Fruit fly (Drosophila melanogaster) whole organism, embryonic: ENCODE data around the gene defl.

Experiments
- CG1024 ChIP-seq: fragments of 200-800 bp; sonication (Bioruptor generic); IDR thresholded peaks from 2 replicates; pipeline ENCODE4 v1.3.6; 2022; ENCODE audit warnings: missing biosample characterization, missing genetic modification characterization
- CG11247 ChIP-seq: fragments of 200-800 bp; sonication (Bioruptor generic); IDR thresholded peaks from 2 replicates; pipeline ENCODE4 v1.3.6; 2022; ENCODE audit warnings: missing biosample characterization, missing genetic modification characterization
- CG12219 ChIP-seq: fragments of 200-800 bp; sonication (Bioruptor generic); optimal IDR thresholded peaks from 3 replicates; lab custom pipeline; 2018; ENCODE audit warnings: missing biosample characterization, mild to moderate bottlenecking, missing genetic modification characterization
- CG12391 ChIP-seq: fragments of 200-800 bp; sonication (Bioruptor generic); optimal IDR thresholded peaks from 3 replicates; lab custom pipeline; 2018; ENCODE audit warnings: missing biosample characterization, mild to moderate bottlenecking, missing genetic modification characterization, moderate library complexity
- CG13894 ChIP-seq: fragments of 200-800 bp; sonication (Bioruptor generic); optimal IDR thresholded peaks from 3 replicates; lab custom pipeline; 2018; ENCODE audit warnings: missing biosample characterization, mild to moderate bottlenecking, missing genetic modification characterization, moderate library complexity
- CG15514 ChIP-seq: fragments of 200-800 bp; sonication (Bioruptor generic); optimal IDR thresholded peaks from 3 replicates; lab custom pipeline; 2017; ENCODE audit warnings: missing biosample characterization, missing genetic modification characterization, mild to moderate bottlenecking, moderate library complexity, missing genetic modification reagents
- CG18262 ChIP-seq: fragments of 200-800 bp; optimal IDR thresholded peaks from 3 replicates; lab custom pipeline; 2019; ENCODE audit warnings: missing biosample characterization, mild to moderate bottlenecking, missing genetic modification characterization, moderate library complexity
- CG18476 ChIP-seq: fragments of 200-800 bp; sonication (Bioruptor generic); optimal IDR thresholded peaks from 2 replicates; lab custom pipeline; 2016; ENCODE audit warnings: missing biosample characterization, mild to moderate bottlenecking, missing genetic modification characterization
- CG2712 ChIP-seq: fragments of 200-800 bp; optimal IDR thresholded peaks from 3 replicates; lab custom pipeline; 2019; ENCODE audit warnings: missing biosample characterization, mild to moderate bottlenecking, missing genetic modification characterization, moderate library complexity
- CG3065 ChIP-seq: fragments of 200-800 bp; sonication (Bioruptor generic); optimal IDR thresholded peaks from 2 replicates; lab custom pipeline; 2016; ENCODE audit warnings: missing biosample characterization, missing genetic modification characterization
- CG32767 ChIP-seq: fragments of 200-800 bp; sonication (Bioruptor generic); IDR thresholded peaks from 2 replicates; pipeline ENCODE4 v1.3.6; 2022; ENCODE audit warnings: missing biosample characterization, missing genetic modification characterization
- CG7372 ChIP-seq: fragments of 200-800 bp; sonication (Bioruptor generic); IDR thresholded peaks from 2 replicates; pipeline ENCODE4 v1.3.6; 2022; ENCODE audit warnings: missing biosample characterization, missing genetic modification characterization
- CG7839 ChIP-seq: fragments of 200-800 bp; sonication (Bioruptor generic); optimal IDR thresholded peaks from 3 replicates; lab custom pipeline; 2018; ENCODE audit warnings: missing biosample characterization, mild to moderate bottlenecking, missing genetic modification characterization, moderate library complexity
- CG9215 ChIP-seq: fragments of 200-800 bp; sonication (Bioruptor generic); IDR thresholded peaks from 2 replicates; pipeline ENCODE4 v1.3.6; 2022; ENCODE audit warnings: missing biosample characterization, missing genetic modification characterization
- CG9437 ChIP-seq: fragments of 200-800 bp; sonication (Bioruptor generic); optimal IDR thresholded peaks from 2 replicates; lab custom pipeline; 2018; ENCODE audit warnings: missing biosample characterization, mild to moderate bottlenecking, missing genetic modification characterization
- CTCF ChIP-seq: fragments of 200-800 bp; sonication (Bioruptor generic); optimal IDR thresholded peaks from 2 replicates; lab custom pipeline; 2017; ENCODE audit warnings: missing biosample characterization, mild to moderate bottlenecking, missing genetic modification characterization, moderate library complexity
- D ChIP-seq, 2 experiments: fragments of 200-800 bp in 1 of 2; fragments of >200 bp in 1 of 2; sonication (Bioruptor generic) in 1 of 2; optimal IDR thresholded peaks; 2 replicates in 1 of 2; 3 replicates in 1 of 2; lab custom pipeline; 2017; ENCODE audit warnings: mild to moderate bottlenecking in 1 of 2, missing biosample characterization in 1 of 2, missing genetic modification characterization in 1 of 2, missing genetic modification reagents in 1 of 2
- E2f1 ChIP-seq: fragments of 200-800 bp; sonication (Bioruptor generic); IDR thresholded peaks from 2 replicates; pipeline ENCODE4 v1.3.6; 2022; ENCODE audit warnings: missing biosample characterization, missing genetic modification characterization
- Ets65A ChIP-seq: fragments of 200-800 bp; sonication (Bioruptor generic); peaks from one replicate; lab custom pipeline; 2016; ENCODE audit warnings: missing biosample characterization, missing genetic modification characterization
- Fer3 ChIP-seq: fragments of 200-800 bp; sonication (Bioruptor generic); optimal IDR thresholded peaks from 2 replicates; lab custom pipeline; 2018; ENCODE audit warnings: missing biosample characterization, mild to moderate bottlenecking, missing genetic modification characterization, moderate library complexity
- HLH4C ChIP-seq: fragments of 200-800 bp; sonication (Bioruptor generic); IDR thresholded peaks from 3 replicates; pipeline ENCODE4 v1.3.6; 2022; ENCODE audit warnings: missing biosample characterization, missing genetic modification characterization; ENCODE audit not compliant: partially characterized antibody
- Hey ChIP-seq: fragments of 200-800 bp; sonication (Bioruptor generic); optimal IDR thresholded peaks from 3 replicates; lab custom pipeline; 2018; ENCODE audit warnings: missing biosample characterization, mild to moderate bottlenecking, missing genetic modification characterization
- Hr3 ChIP-seq: fragments of 200-800 bp; sonication (Bioruptor generic); optimal IDR thresholded peaks from 3 replicates; lab custom pipeline; 2016; ENCODE audit warnings: missing biosample characterization, missing genetic modification characterization
- Hr78 ChIP-seq, 2 experiments: fragments of 200-800 bp in 1 of 2; fragments of >200 bp in 1 of 2; sonication (Bioruptor generic) in 1 of 2; optimal IDR thresholded peaks; 2 replicates each; lab custom pipeline; 2017 to 2019; ENCODE audit warnings: missing biosample characterization in 2 of 2, missing genetic modification characterization in 2 of 2, mild to moderate bottlenecking in 1 of 2, moderate library complexity in 1 of 2
- Lhr ChIP-seq: fragments of 200-800 bp; sonication (Bioruptor generic); optimal IDR thresholded peaks from 3 replicates; lab custom pipeline; 2017; ENCODE audit warnings: mild to moderate bottlenecking, missing biosample characterization, missing genetic modification reagents, missing genetic modification characterization
- Neu2 ChIP-seq: fragments of 200-800 bp; sonication (Bioruptor generic); optimal IDR thresholded peaks from 3 replicates; lab custom pipeline; 2016; ENCODE audit warnings: missing biosample characterization, missing genetic modification characterization, borderline replicate concordance
- Nf-YB ChIP-seq: fragments of 200-800 bp; sonication (Bioruptor generic); optimal IDR thresholded peaks from 3 replicates; lab custom pipeline; 2019; ENCODE audit warnings: missing biosample characterization, mild to moderate bottlenecking, missing genetic modification characterization, moderate library complexity
- Sry-β ChIP-seq: fragments of 200-800 bp; sonication (Bioruptor generic); optimal IDR thresholded peaks from 2 replicates; lab custom pipeline; 2018; ENCODE audit warnings: missing biosample characterization, mild to moderate bottlenecking, missing genetic modification characterization, moderate library complexity
- Taf1 ChIP-seq: fragments of 200-800 bp; sonication (Bioruptor generic); IDR thresholded peaks from 2 replicates; pipeline ENCODE4 v1.3.6; 2022; ENCODE audit warnings: missing biosample characterization, missing genetic modification characterization
- aop ChIP-seq: fragments of 200-800 bp; sonication (Bioruptor generic); IDR thresholded peaks from 2 replicates; pipeline ENCODE4 v1.3.6; 2022; ENCODE audit warnings: missing biosample characterization, missing genetic modification characterization
- ap ChIP-seq: fragments of 200-800 bp; sonication (Bioruptor generic); IDR thresholded peaks from 2 replicates; pipeline ENCODE4 v1.3.6; 2022; ENCODE audit warnings: missing biosample characterization, missing genetic modification characterization
- bowl ChIP-seq: fragments of 200-800 bp; sonication (Bioruptor generic); IDR thresholded peaks from 2 replicates; pipeline ENCODE4 v1.3.6; 2022; ENCODE audit warnings: missing biosample characterization, missing genetic modification characterization
- btn ChIP-seq: fragments of 200-800 bp; sonication (Bioruptor generic); optimal IDR thresholded peaks from 2 replicates; lab custom pipeline; 2016; ENCODE audit warnings: missing biosample characterization, missing genetic modification characterization
- chinmo ChIP-seq: fragments of 200-800 bp; sonication (Bioruptor generic); IDR thresholded peaks from 4 replicates; pipeline ENCODE4 v1.3.6; 2022; ENCODE audit warnings: missing biosample characterization, missing genetic modification characterization; ENCODE audit not compliant: partially characterized antibody
- chn ChIP-seq: fragments of 200-800 bp; sonication (Bioruptor generic); optimal IDR thresholded peaks from 2 replicates; lab custom pipeline; 2016; ENCODE audit warnings: missing biosample characterization, missing genetic modification characterization
- eve ChIP-seq, 2 experiments: fragments of >200 bp; optimal IDR thresholded peaks; 2 replicates each; lab custom pipeline; 2017; ENCODE audit warnings: missing biosample characterization in 2 of 2, missing genetic modification characterization in 2 of 2
- ewg ChIP-seq: fragments of 200-800 bp; sonication (Bioruptor generic); optimal IDR thresholded peaks from 3 replicates; lab custom pipeline; 2017; ENCODE audit warnings: mild to moderate bottlenecking, missing biosample characterization, missing genetic modification reagents, missing genetic modification characterization
- gem ChIP-seq: fragments of 200-800 bp; sonication (Bioruptor generic); optimal IDR thresholded peaks from 2 replicates; lab custom pipeline; 2019; ENCODE audit warnings: missing biosample characterization, mild to moderate bottlenecking, missing genetic modification characterization, moderate library complexity
- grau ChIP-seq: fragments of 200-800 bp; optimal IDR thresholded peaks from 3 replicates; lab custom pipeline; 2019; ENCODE audit warnings: missing biosample characterization, mild to moderate bottlenecking, missing genetic modification characterization, moderate library complexity
- gro ChIP-seq: fragments of 200-800 bp; sonication (Bioruptor generic); optimal IDR thresholded peaks from 2 replicates; lab custom pipeline; 2016; ENCODE audit warnings: missing biosample characterization, missing genetic modification characterization
- h ChIP-seq: fragments of >200 bp; optimal IDR thresholded peaks from 2 replicates; lab custom pipeline; 2017
- mirr ChIP-seq: fragments of 200-800 bp; sonication (Bioruptor generic); optimal IDR thresholded peaks from 3 replicates; lab custom pipeline; 2018; ENCODE audit warnings: missing biosample characterization, mild to moderate bottlenecking, missing genetic modification characterization
- nmo ChIP-seq: fragments of 200-800 bp; sonication (Bioruptor generic); optimal IDR thresholded peaks from 2 replicates; lab custom pipeline; 2018; ENCODE audit warnings: missing biosample characterization, mild to moderate bottlenecking, missing genetic modification characterization, moderate library complexity
- p53 ChIP-seq: fragments of 200-800 bp; sonication (Bioruptor generic); optimal IDR thresholded peaks from 2 replicates; lab custom pipeline; 2016; ENCODE audit warnings: missing biosample characterization, missing genetic modification characterization
- repo ChIP-seq: fragments of 200-800 bp; sonication (Bioruptor generic); optimal IDR thresholded peaks from 2 replicates; lab custom pipeline; 2016; ENCODE audit warnings: missing biosample characterization, missing genetic modification characterization
- shn ChIP-seq: fragments of 200-800 bp; sonication (Bioruptor generic); optimal IDR thresholded peaks from 3 replicates; lab custom pipeline; 2016; ENCODE audit warnings: missing biosample characterization, missing genetic modification characterization
- stc ChIP-seq: fragments of 200-800 bp; sonication (Bioruptor generic); IDR thresholded peaks from 2 replicates; pipeline ENCODE4 v1.3.6; 2022; ENCODE audit warnings: missing biosample characterization, missing genetic modification characterization
- tna ChIP-seq: fragments of 200-800 bp; sonication (Bioruptor generic); IDR thresholded peaks from 2 replicates; pipeline ENCODE4 v1.3.6; 2022; ENCODE audit warnings: missing biosample characterization, missing genetic modification characterization; ENCODE audit not compliant: partially characterized antibody
- tx ChIP-seq: fragments of 200-800 bp; sonication (Bioruptor generic); optimal IDR thresholded peaks from 2 replicates; lab custom pipeline; 2016; ENCODE audit warnings: missing biosample characterization, missing genetic modification characterization
- vvl ChIP-seq: fragments of 200-800 bp; sonication (Bioruptor generic); IDR thresholded peaks from 2 replicates; pipeline ENCODE4 v1.3.6; 2022; ENCODE audit warnings: missing biosample characterization, missing genetic modification characterization

Gene defl

dm6 chr3L:9693552-9694133, 29.6 kb upstream of the defl start (continued):
- no peak for TF ChIP-seq CG7839 (tag; lab: Kevin White, UChicago)
- TF ChIP-seq bowl (GFP tag; lab: Robert Waterston, UW), result no peak
- TF ChIP-seq chn, result no peak
- no peak for TF ChIP-seq CG1024 (GFP tag; lab: Robert Waterston, UW)
- peak; percentile 24; the same call in 1 of the 2 replicates for TF ChIP-seq vvl (GFP tag; lab: Robert Waterston, UW)
- no peak for TF ChIP-seq tx
- no peak for TF ChIP-seq Hey (tag; lab: Kevin White, UChicago)
- no peak for TF ChIP-seq CG13894
- TF ChIP-seq nmo (GFP tag; lab: Kevin White, UChicago), result no peak
- TF ChIP-seq ap, result 0 out of 2 replicates have a peak, but pooled peaks have one; percentile 26
- TF ChIP-seq shn (GFP tag; lab: Kevin White, UChicago), result no peak
- TF ChIP-seq ewg (GFP tag; lab: Kevin White, UChicago), result no peak
- TF ChIP-seq Fer3, result no peak
- no peak for TF ChIP-seq CG15514 (GFP tag; lab: Kevin White, UChicago)
- TF ChIP-seq CG18476 (GFP tag; lab: Kevin White, UChicago), result no peak
- TF ChIP-seq stc (GFP tag; lab: Robert Waterston, UW), result peak; percentile 57; the same call in 1 of the 2 replicates
- no peak for TF ChIP-seq CG7372 (GFP tag; lab: Robert Waterston, UW)
- no peak for TF ChIP-seq CTCF (GFP tag; lab: Kevin White, UChicago)
- TF ChIP-seq CG9215 (GFP tag; lab: Robert Waterston, UW), result peak; percentile 5; the same call in 1 of the 2 replicates
- TF ChIP-seq CG3065, result no peak
- TF ChIP-seq p53, result no peak
- no peak for TF ChIP-seq CG11247 (GFP tag; lab: Robert Waterston, UW)
- no peak for TF ChIP-seq CG18262 (tag; lab: Kevin White, UChicago)
- no peak for TF ChIP-seq Nf-YB (GFP tag; lab: Kevin White, UChicago)
- TF ChIP-seq CG12391, result peak; percentile 31
- no peak for TF ChIP-seq Lhr (GFP tag; lab: Kevin White, UChicago)
- TF ChIP-seq HLH4C, result no peak
- TF ChIP-seq Hr3 (GFP tag; lab: Kevin White, UChicago), result no peak
- TF ChIP-seq CG12219 (GFP tag; lab: Kevin White, UChicago), result no peak
- no peak for TF ChIP-seq h (lab: Kevin White, UChicago)
- no peak for TF ChIP-seq D (optimal IDR thresholded peaks at IDR 0.05; lab: Kevin White, UChicago)
- TF ChIP-seq D (GFP tag; optimal IDR thresholded peaks at IDR 0.05; lab: Kevin White, UChicago), result no peak
- no peak for TF ChIP-seq grau (tag; lab: Kevin White, UChicago)
- no peak for TF ChIP-seq Hr78 (GFP tag; optimal IDR thresholded peaks at IDR 0.05; lab: Kevin White, UChicago)
- no peak for TF ChIP-seq Ets65A (GFP tag; lab: Kevin White, UChicago)
- no peak for TF ChIP-seq Neu2 (GFP tag; lab: Kevin White, UChicago)
- TF ChIP-seq CG9437, result no peak
- peak; percentile 27; the same call in 1 of the 2 replicates for TF ChIP-seq E2f1
- no peak for TF ChIP-seq aop
- TF ChIP-seq gro (GFP tag; lab: Kevin White, UChicago), result no peak
- TF ChIP-seq Taf1, result 0 out of 2 replicates have a peak, but pooled peaks have one; percentile 35
- TF ChIP-seq mirr (GFP tag; lab: Kevin White, UChicago), result no peak
- no peak for TF ChIP-seq tna (GFP tag; lab: Robert Waterston, UW)
- TF ChIP-seq chinmo (GFP tag; lab: Robert Waterston, UW), result no peak
- TF ChIP-seq CG32767, result 0 out of 2 replicates have a peak, but pooled peaks have one; percentile 16
- peak; percentile 7 for TF ChIP-seq CG2712 (tag; lab: Kevin White, UChicago)
- TF ChIP-seq btn (GFP tag; lab: Kevin White, UChicago), result no peak
- TF ChIP-seq eve (GFP tag; optimal IDR thresholded peaks at IDR 0.05; lab: Kevin White, UChicago), result peak in 1 of 2 experiments; percentile 30
- TF ChIP-seq Sry-β, result no peak
- no peak for TF ChIP-seq repo (GFP tag; lab: Kevin White, UChicago)
- TF ChIP-seq gem, result peak; percentile 45
